Worm (Caenorhabditis elegans) whole organism, L1 larva: ENCODE measurements around the gene F23H11.2.

Experiments used
- Y116A8C.19 ChIP-seq: sonication (generic microtip); optimal IDR thresholded peaks from 2 replicates; lab custom pipeline; 2016; ENCODE audit warnings: missing compliant biosample characterization, missing genetic modification characterization, borderline replicate concordance
- efl-1 ChIP-seq, 4 experiments: fragments of 150-350 bp; optimal IDR thresholded peaks in 3 of 4; peaks in 1 of 4; 1 replicate in 1 of 4; 2 replicates in 3 of 4; lab custom pipeline; 2014; ENCODE audit warnings: missing biosample characterization in 2 of 4, missing genetic modification characterization in 2 of 4, missing genetic modification reagents in 2 of 4
- elt-2 ChIP-seq: sonication (generic microtip); optimal IDR thresholded peaks from 2 replicates; lab custom pipeline; 2016; ENCODE audit warnings: missing genetic modification characterization, mild to moderate bottlenecking, inconsistent platforms, missing compliant biosample characterization, missing genetic modification reagents
- mdl-1 ChIP-seq, 2 experiments: fragments of 150-350 bp; optimal IDR thresholded peaks; 2 replicates each; lab custom pipeline; 2014 to 2017; ENCODE audit warnings: missing biosample characterization in 2 of 2, missing genetic modification characterization in 2 of 2, inconsistent platforms in 1 of 2
- mep-1 ChIP-seq: fragments of 150-350 bp; optimal IDR thresholded peaks from 2 replicates; lab custom pipeline; 2014; ENCODE audit warnings: missing biosample characterization, missing genetic modification characterization

F23H11.2 gene

ce11 chrIII:944346-944745 is 48.8 kb downstream of the F23H11.2 start:
- peak; percentile 39 for TF ChIP-seq elt-2 (tag; lab: Kevin White, UChicago)

ce11 chrIII:946250-946725 is 50.7 kb downstream of the F23H11.2 start, which contains the start of gene fbxa-60:
Gene fbxa-60, minus strand, starts transcription at chrIII:946300.
- TF ChIP-seq Y116A8C.19: no peak
- TF ChIP-seq efl-1 (optimal IDR thresholded peaks at IDR 0.05; lab: Kevin White, UChicago): no peak
- no peak for TF ChIP-seq efl-1 (GFP tag; optimal IDR thresholded peaks at IDR 0.05 in 1 of 2; lab: Kevin White, UChicago)
- TF ChIP-seq elt-2 (tag; lab: Kevin White, UChicago): peak; percentile 68
- no peak for TF ChIP-seq mdl-1 (tag; optimal IDR thresholded peaks at IDR 0.05; lab: Kevin White, UChicago)
- no peak for TF ChIP-seq mep-1 (tag; lab: Kevin White, UChicago)
